Worm (Caenorhabditis elegans) whole organism, mixed stage, embryonic: ENCODE measurements around the gene F34H10.3.

Experiments used
- M03D4.4 ChIP-seq: sonication (generic microtip); optimal IDR thresholded peaks from 2 replicates; lab custom pipeline; 2017; ENCODE audit warnings: mild to moderate bottlenecking, missing genetic modification characterization, missing compliant biosample characterization
- bed-3 ChIP-seq: fragments of 200-800 bp; sonication (Bioruptor generic); optimal IDR thresholded peaks from 3 replicates; lab custom pipeline; 2018; ENCODE audit warnings: mild to moderate bottlenecking, missing genetic modification characterization, moderate library complexity, missing compliant biosample characterization
- blmp-1 ChIP-seq: fragments of 150-350 bp; optimal IDR thresholded peaks from 2 replicates; lab custom pipeline; 2014; ENCODE audit warnings: missing biosample characterization, missing genetic modification characterization
- ceh-39 ChIP-seq: fragments of 150-350 bp; optimal IDR thresholded peaks from 2 replicates; lab custom pipeline; 2014; ENCODE audit warnings: missing biosample characterization, missing genetic modification characterization
- ceh-43 ChIP-seq: fragments of 200-800 bp; sonication (Bioruptor generic); optimal IDR thresholded peaks from 2 replicates; lab custom pipeline; 2018; ENCODE audit warnings: mild to moderate bottlenecking, missing genetic modification characterization, moderate library complexity, missing compliant biosample characterization
- ceh-83 ChIP-seq: fragments of 200-800 bp; sonication (Bioruptor generic); optimal IDR thresholded peaks from 2 replicates; lab custom pipeline; 2018; ENCODE audit warnings: mild to moderate bottlenecking, missing genetic modification characterization, missing compliant biosample characterization
- ces-1 ChIP-seq: fragments of 150-350 bp; optimal IDR thresholded peaks from 2 replicates; lab custom pipeline; 2014; ENCODE audit warnings: missing biosample characterization, missing genetic modification reagents, missing genetic modification characterization
- cnd-1 ChIP-seq: fragments of 200-800 bp; sonication (Bioruptor generic); optimal IDR thresholded peaks from 2 replicates; lab custom pipeline; 2018; ENCODE audit warnings: mild to moderate bottlenecking, missing genetic modification characterization, missing compliant biosample characterization
- drap-1 ChIP-seq: fragments of 200-800 bp; sonication (Bioruptor generic); optimal IDR thresholded peaks from 3 replicates; lab custom pipeline; 2018; ENCODE audit warnings: mild to moderate bottlenecking, missing genetic modification characterization, missing compliant biosample characterization
- elt-1 ChIP-seq: sonication (generic microtip); optimal IDR thresholded peaks from 2 replicates; lab custom pipeline; 2017; ENCODE audit warnings: missing genetic modification characterization, mild to moderate bottlenecking, missing compliant biosample characterization, antibody characterized with exemption, moderate library complexity, borderline replicate concordance; ENCODE audit not compliant: insufficient read depth
- elt-3 ChIP-seq: fragments of 150-350 bp; optimal IDR thresholded peaks from 2 replicates; lab custom pipeline; 2014; ENCODE audit warnings: missing biosample characterization, missing genetic modification characterization
- flh-1 ChIP-seq: fragments of 200-800 bp; sonication (Bioruptor generic); optimal IDR thresholded peaks from 2 replicates; lab custom pipeline; 2018; ENCODE audit warnings: mild to moderate bottlenecking, missing genetic modification characterization, moderate library complexity, missing compliant biosample characterization
- ham-2 ChIP-seq: fragments of 200-800 bp; sonication (Bioruptor generic); optimal IDR thresholded peaks from 2 replicates; lab custom pipeline; 2018; ENCODE audit warnings: mild to moderate bottlenecking, missing genetic modification characterization, missing compliant biosample characterization
- hlh-1 ChIP-seq: fragments of 150-350 bp; optimal IDR thresholded peaks from 2 replicates; lab custom pipeline; 2014; ENCODE audit warnings: missing biosample characterization, missing genetic modification reagents, missing genetic modification characterization
- lin-13 ChIP-seq: fragments of 150-350 bp; optimal IDR thresholded peaks from 2 replicates; lab custom pipeline; 2014; ENCODE audit warnings: missing biosample characterization, missing genetic modification characterization
- lin-32 ChIP-seq: fragments of 200-800 bp; sonication (Bioruptor generic); optimal IDR thresholded peaks from 2 replicates; lab custom pipeline; 2018; ENCODE audit warnings: mild to moderate bottlenecking, missing genetic modification characterization, missing compliant biosample characterization
- lsy-2 ChIP-seq: fragments of 150-350 bp; optimal IDR thresholded peaks from 2 replicates; lab custom pipeline; 2014; ENCODE audit warnings: missing biosample characterization, missing genetic modification characterization
- mab-5 ChIP-seq: fragments of 150-350 bp; optimal IDR thresholded peaks from 2 replicates; lab custom pipeline; 2014; ENCODE audit warnings: missing biosample characterization, missing genetic modification characterization
- mep-1 ChIP-seq: fragments of 150-350 bp; optimal IDR thresholded peaks from 2 replicates; lab custom pipeline; 2017; ENCODE audit warnings: missing biosample characterization, missing genetic modification reagents, missing genetic modification characterization, inconsistent platforms
- mls-2 ChIP-seq: sonication (generic microtip); optimal IDR thresholded peaks from 2 replicates; lab custom pipeline; 2016; ENCODE audit warnings: mild to moderate bottlenecking, missing genetic modification characterization, moderate library complexity, missing compliant biosample characterization
- nhr-12 ChIP-seq: fragments of 150-350 bp; optimal IDR thresholded peaks from 2 replicates; lab custom pipeline; 2014; ENCODE audit warnings: missing biosample characterization, missing genetic modification characterization
- nhr-2 ChIP-seq: fragments of 150-350 bp; optimal IDR thresholded peaks from 2 replicates; lab custom pipeline; 2014; ENCODE audit warnings: missing biosample characterization, missing genetic modification characterization
- nhr-237 ChIP-seq: fragments of 150-350 bp; optimal IDR thresholded peaks from 2 replicates; lab custom pipeline; 2014; ENCODE audit warnings: missing biosample characterization, missing genetic modification characterization
- nhr-28 ChIP-seq: fragments of 150-350 bp; optimal IDR thresholded peaks from 2 replicates; lab custom pipeline; 2014; ENCODE audit warnings: missing biosample characterization, missing genetic modification characterization
- nhr-76 ChIP-seq: sonication (generic microtip); optimal IDR thresholded peaks from 2 replicates; lab custom pipeline; 2017; ENCODE audit warnings: missing biosample characterization, missing genetic modification characterization
- pha-4 ChIP-seq: fragments of 150-350 bp; optimal IDR thresholded peaks from 2 replicates; lab custom pipeline; 2018; ENCODE audit warnings: missing biosample characterization, missing genetic modification reagents, missing genetic modification characterization
- sem-2 ChIP-seq: fragments of 200-800 bp; sonication (Bioruptor generic); optimal IDR thresholded peaks from 2 replicates; lab custom pipeline; 2018; ENCODE audit warnings: mild to moderate bottlenecking, missing genetic modification characterization, missing compliant biosample characterization
- snpc-4 ChIP-seq: fragments of 150-350 bp; optimal IDR thresholded peaks from 2 replicates; lab custom pipeline; 2014; ENCODE audit warnings: missing biosample characterization, missing genetic modification characterization
- sptf-1 ChIP-seq: sonication (generic microtip); optimal IDR thresholded peaks from 2 replicates; lab custom pipeline; 2017; ENCODE audit warnings: mild to moderate bottlenecking, missing genetic modification characterization, moderate library complexity, missing compliant biosample characterization
- tbx-8 ChIP-seq: fragments of 200-800 bp; sonication (Bioruptor generic); optimal IDR thresholded peaks from 2 replicates; lab custom pipeline; 2018; ENCODE audit warnings: mild to moderate bottlenecking, missing genetic modification characterization, moderate library complexity, missing compliant biosample characterization
- unc-120 ChIP-seq: sonication (generic microtip); optimal IDR thresholded peaks from 2 replicates; lab custom pipeline; 2017; ENCODE audit warnings: missing genetic modification characterization, missing compliant biosample characterization; ENCODE audit not compliant: poor library complexity, severe bottlenecking
- unc-39 ChIP-seq: fragments of 150-350 bp; optimal IDR thresholded peaks from 2 replicates; lab custom pipeline; 2014; ENCODE audit warnings: missing biosample characterization, missing genetic modification characterization
- unc-62 ChIP-seq: fragments of 150-350 bp; optimal IDR thresholded peaks from 2 replicates; lab custom pipeline; 2014; ENCODE audit warnings: missing biosample characterization, missing genetic modification reagents, missing genetic modification characterization
- zip-8 ChIP-seq: fragments of 150-350 bp; optimal IDR thresholded peaks from 2 replicates; lab custom pipeline; 2014; ENCODE audit warnings: missing biosample characterization, missing genetic modification characterization
- ztf-11 ChIP-seq: fragments of 150-350 bp; optimal IDR thresholded peaks from 2 replicates; lab custom pipeline; 2014; ENCODE audit warnings: missing biosample characterization, missing genetic modification characterization

Gene F34H10.3

DNA sequence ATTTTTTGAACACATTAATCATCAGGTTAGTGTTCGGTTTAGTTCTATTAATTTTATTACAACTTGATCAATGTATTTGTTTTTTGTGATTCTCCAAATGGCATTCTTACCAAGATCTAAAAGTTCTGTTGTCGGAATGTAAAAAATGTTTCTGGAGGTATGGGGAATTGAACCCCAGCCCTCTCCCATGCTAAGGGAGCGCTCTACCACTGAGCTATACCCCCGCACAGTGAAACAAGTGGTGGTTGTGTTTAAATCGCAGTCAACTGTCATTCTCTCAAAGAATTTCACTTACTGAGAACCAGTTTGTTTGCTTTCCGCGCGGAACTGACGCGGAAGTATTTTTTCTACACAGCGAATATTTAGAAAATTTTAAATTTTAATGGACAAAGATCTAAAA is 2.9 kb upstream of the F34H10.3 start:
- TF ChIP-seq unc-120 (tag; lab: Kevin White, UChicago) (peak; percentile 84), nhr-28 (peak; percentile 16), unc-62 (GFP tag; lab: Kevin White, UChicago) (peak; percentile 38), cnd-1 (tag; lab: Kevin White, UChicago) (peak; percentile 87), snpc-4 (tag; lab: Kevin White, UChicago) (no peak), ham-2 (GFP tag; lab: Kevin White, UChicago) (peak; percentile 64), mls-2 (tag; lab: Kevin White, UChicago) (peak; percentile 92), mab-5 (tag; lab: Kevin White, UChicago) (no peak), ceh-39 (no peak), ceh-43 (GFP tag; lab: Kevin White, UChicago) (peak; percentile 83), hlh-1 (tag; lab: Kevin White, UChicago) (peak; percentile 50), ces-1 (GFP tag; lab: Kevin White, UChicago) (no peak), mep-1 (tag; lab: Kevin White, UChicago) (peak; percentile 60), nhr-237 (tag; lab: Kevin White, UChicago) (peak; percentile 73), tbx-8 (GFP tag; lab: Kevin White, UChicago) (peak; percentile 61), pha-4 (tag; lab: Kevin White, UChicago) (peak; percentile 68), lin-13 (tag; lab: Kevin White, UChicago) (peak; percentile 35), flh-1 (GFP tag; lab: Kevin White, UChicago) (peak; percentile 78), zip-8 (tag; lab: Kevin White, UChicago) (no peak), ceh-83 (GFP tag; lab: Kevin White, UChicago) (peak; percentile 89), unc-39 (tag; lab: Kevin White, UChicago) (no peak), sptf-1 (peak; percentile 94), nhr-76 (tag; lab: Kevin White, UChicago) (no peak), sem-2 (GFP tag; lab: Kevin White, UChicago) (peak; percentile 83), elt-1 (tag; lab: Kevin White, UChicago) (no peak), elt-3 (no peak), M03D4.4 (tag; lab: Kevin White, UChicago) (peak; percentile 93), nhr-12 (no peak), ztf-11 (peak; percentile 53), lin-32 (GFP tag; lab: Kevin White, UChicago) (peak; percentile 74), blmp-1 (tag; lab: Kevin White, UChicago) (peak; percentile 11), drap-1 (peak; percentile 90), nhr-2 (tag; lab: Kevin White, UChicago) (no peak), bed-3 (peak; percentile 79), lsy-2 (no peak)

DNA sequence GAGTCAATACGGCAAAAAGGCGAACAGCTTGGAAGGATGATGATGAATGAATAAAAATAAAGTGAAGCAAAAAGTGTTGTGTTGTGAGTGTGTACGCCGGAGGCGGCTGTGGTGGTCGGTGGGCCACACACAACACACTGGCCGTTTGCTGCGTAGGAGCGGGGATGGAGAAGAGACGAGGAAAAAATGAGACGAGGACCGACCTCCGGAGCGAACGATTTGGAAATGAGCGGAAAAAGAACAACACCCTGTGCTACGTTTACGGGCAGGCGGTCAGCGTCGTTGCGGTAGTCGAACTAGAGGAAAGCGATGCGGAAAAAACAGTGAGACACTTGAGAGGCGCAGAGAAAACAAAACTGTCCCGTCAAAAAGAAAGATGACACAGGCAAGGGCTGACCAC is 2.3 kb upstream of the F34H10.3 start:
- TF ChIP-seq unc-39 (tag; lab: Kevin White, UChicago) (no peak), ham-2 (GFP tag; lab: Kevin White, UChicago) (peak; percentile 61), cnd-1 (tag; lab: Kevin White, UChicago) (peak; percentile 48)
- TF ChIP-seq, all 35 proteins: peak for 2

DNA sequence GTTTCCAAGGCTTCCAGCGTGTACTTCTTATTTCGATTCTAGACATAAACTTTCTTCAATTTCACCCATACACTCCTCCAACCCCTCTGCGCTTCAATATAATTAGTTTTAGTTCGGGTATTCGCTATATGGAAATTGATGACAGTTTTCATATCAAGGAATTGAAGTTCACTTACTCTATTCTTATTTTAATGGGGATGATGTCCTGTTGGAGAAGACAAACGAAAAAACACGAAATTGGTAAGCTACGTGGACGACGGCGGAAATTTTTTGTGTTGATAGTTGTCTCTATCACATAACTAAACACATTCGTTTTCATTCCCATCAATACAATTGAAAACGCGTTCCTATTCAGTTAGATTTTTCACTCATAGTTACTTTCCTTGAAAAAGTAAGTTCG is 551 bp upstream of the F34H10.3 start, which contains the start of gene F34H10.5:
Gene F34H10.5 (plus strand): TSS at position 301 of the 400 bp plus-strand sequence.
- TF ChIP-seq ceh-83 (GFP tag; lab: Kevin White, UChicago), result no peak
- TF ChIP-seq sem-2 (GFP tag; lab: Kevin White, UChicago), result no peak
- no peak for TF ChIP-seq pha-4 (tag; lab: Kevin White, UChicago)
- no peak for TF ChIP-seq cnd-1 (tag; lab: Kevin White, UChicago)
- no peak for TF ChIP-seq bed-3
- no peak for TF ChIP-seq ces-1 (GFP tag; lab: Kevin White, UChicago)
- no peak for TF ChIP-seq snpc-4 (tag; lab: Kevin White, UChicago)
- no peak for TF ChIP-seq nhr-12
- no peak for TF ChIP-seq lin-32 (GFP tag; lab: Kevin White, UChicago)
- no peak for TF ChIP-seq sptf-1
- no peak for TF ChIP-seq mep-1 (tag; lab: Kevin White, UChicago)
- no peak for TF ChIP-seq ham-2 (GFP tag; lab: Kevin White, UChicago)
- TF ChIP-seq lin-13 (tag; lab: Kevin White, UChicago), result no peak
- TF ChIP-seq ztf-11, result no peak
- TF ChIP-seq unc-39 (tag; lab: Kevin White, UChicago), result no peak
- no peak for TF ChIP-seq drap-1
- no peak for TF ChIP-seq M03D4.4 (tag; lab: Kevin White, UChicago)
- TF ChIP-seq mls-2 (tag; lab: Kevin White, UChicago), result no peak
- TF ChIP-seq ceh-43 (GFP tag; lab: Kevin White, UChicago), result no peak
- TF ChIP-seq nhr-2 (tag; lab: Kevin White, UChicago), result no peak
